Fruit fly (Drosophila melanogaster) whole organism, pupa: ENCODE data around the gene CG31122.

Experiments
- CG12605 ChIP-seq: fragments of 200-800 bp; sonication (Bioruptor generic); IDR thresholded peaks from 2 replicates; pipeline ENCODE4 v1.3.6; 2022; ENCODE audit warnings: missing biosample characterization, missing genetic modification characterization
- CG4496 ChIP-seq: fragments of 200-800 bp; sonication (Bioruptor generic); IDR thresholded peaks from 3 replicates; pipeline ENCODE4 v1.3.6; 2022; ENCODE audit warnings: missing biosample characterization, missing genetic modification characterization
- CG8159 ChIP-seq: fragments of 200-800 bp; sonication (Bioruptor generic); optimal IDR thresholded peaks from 3 replicates; lab custom pipeline; 2018; ENCODE audit warnings: missing biosample characterization, mild to moderate bottlenecking, missing genetic modification characterization, moderate library complexity
- CG8301 ChIP-seq: fragments of 200-800 bp; sonication (Bioruptor generic); optimal IDR thresholded peaks from 2 replicates; lab custom pipeline; 2018; ENCODE audit warnings: missing biosample characterization, mild to moderate bottlenecking, missing genetic modification characterization
- CG9948 ChIP-seq: fragments of 200-800 bp; sonication (Bioruptor generic); optimal IDR thresholded peaks from 2 replicates; lab custom pipeline; 2018; ENCODE audit warnings: missing biosample characterization, mild to moderate bottlenecking, missing genetic modification characterization, moderate library complexity
- EcR ChIP-seq: fragments of 200-800 bp; sonication (Bioruptor generic); optimal IDR thresholded peaks from 3 replicates; lab custom pipeline; 2019; ENCODE audit warnings: missing biosample characterization, missing genetic modification characterization, mild to moderate bottlenecking, moderate library complexity, missing genetic modification reagents
- Ets98B ChIP-seq: fragments of 200-800 bp; sonication (Bioruptor generic); IDR thresholded peaks from 2 replicates; pipeline ENCODE4 v1.3.6; 2022; ENCODE audit warnings: missing biosample characterization, missing genetic modification characterization
- fd96Ca ChIP-seq: fragments of 200-800 bp; sonication (Bioruptor generic); IDR thresholded peaks from 3 replicates; pipeline ENCODE4 v1.3.6; 2022; ENCODE audit warnings: missing biosample characterization, missing genetic modification characterization

DNA sequence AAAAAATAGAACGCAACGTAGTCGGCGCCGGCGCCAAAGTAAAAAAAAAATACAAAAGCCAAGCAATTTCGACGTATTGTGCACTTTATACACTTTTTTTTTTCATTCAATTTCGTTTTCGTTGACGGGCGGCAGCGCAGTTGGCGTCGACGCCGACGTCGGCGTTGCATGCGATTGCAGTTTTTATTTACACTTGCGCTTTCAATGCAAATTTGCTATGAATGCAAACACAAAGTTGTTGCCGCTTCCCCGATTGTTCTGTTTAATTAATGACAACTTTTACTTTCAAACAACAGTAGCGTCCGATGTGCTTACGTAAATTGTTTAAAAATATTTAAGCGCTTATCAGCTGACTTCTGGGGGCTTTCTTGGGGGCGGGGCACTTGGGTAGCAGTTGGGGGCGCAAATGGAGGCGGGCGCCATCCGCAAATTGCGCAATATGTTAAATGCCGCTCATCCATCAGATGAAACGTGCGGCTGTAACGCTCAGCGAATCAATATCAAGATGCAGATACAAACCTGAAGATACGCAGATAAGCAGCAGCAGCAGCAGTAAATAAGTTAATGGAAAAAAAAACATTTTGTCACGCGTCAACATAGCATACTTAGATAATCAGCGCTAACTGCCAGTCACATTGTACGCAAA, 25.6 kb upstream of the CG31122 start:
- TF ChIP-seq CG9948 (tag; lab: Kevin White, UChicago), result no peak
- no peak for TF ChIP-seq CG8159 (tag; lab: Kevin White, UChicago)
- no peak for TF ChIP-seq EcR
- no peak for TF ChIP-seq CG12605
- no peak; the same call in 2 of the 3 replicates for TF ChIP-seq CG4496
- no peak for TF ChIP-seq CG8301
- peak; percentile 9; the same call in 1 of the 2 replicates for TF ChIP-seq Ets98B (GFP tag; lab: Robert Waterston, UW)
- peak; percentile 21; the same call in 1 of the 3 replicates for TF ChIP-seq fd96Ca (GFP tag; lab: Robert Waterston, UW)
